Worm (Caenorhabditis elegans) whole organism, mixed stage, embryonic: ENCODE data around the gene nono-1.

ENCODE experiments used
- blmp-1 ChIP-seq: fragments of 150-350 bp; optimal IDR thresholded peaks from 2 replicates; lab custom pipeline; 2014; ENCODE audit warnings: missing biosample characterization, missing genetic modification characterization
- ceh-39 ChIP-seq: fragments of 150-350 bp; optimal IDR thresholded peaks from 2 replicates; lab custom pipeline; 2014; ENCODE audit warnings: missing biosample characterization, missing genetic modification characterization
- ceh-83 ChIP-seq: fragments of 200-800 bp; sonication (Bioruptor generic); optimal IDR thresholded peaks from 2 replicates; lab custom pipeline; 2018; ENCODE audit warnings: mild to moderate bottlenecking, missing genetic modification characterization, missing compliant biosample characterization
- ces-1 ChIP-seq: fragments of 150-350 bp; optimal IDR thresholded peaks from 2 replicates; lab custom pipeline; 2014; ENCODE audit warnings: missing biosample characterization, missing genetic modification reagents, missing genetic modification characterization
- elt-1 ChIP-seq: sonication (generic microtip); optimal IDR thresholded peaks from 2 replicates; lab custom pipeline; 2017; ENCODE audit warnings: missing genetic modification characterization, mild to moderate bottlenecking, missing compliant biosample characterization, antibody characterized with exemption, moderate library complexity, borderline replicate concordance; ENCODE audit not compliant: insufficient read depth
- elt-3 ChIP-seq: fragments of 150-350 bp; optimal IDR thresholded peaks from 2 replicates; lab custom pipeline; 2014; ENCODE audit warnings: missing biosample characterization, missing genetic modification characterization
- flh-1 ChIP-seq: fragments of 200-800 bp; sonication (Bioruptor generic); optimal IDR thresholded peaks from 2 replicates; lab custom pipeline; 2018; ENCODE audit warnings: mild to moderate bottlenecking, missing genetic modification characterization, moderate library complexity, missing compliant biosample characterization
- ham-2 ChIP-seq: fragments of 200-800 bp; sonication (Bioruptor generic); optimal IDR thresholded peaks from 2 replicates; lab custom pipeline; 2018; ENCODE audit warnings: mild to moderate bottlenecking, missing genetic modification characterization, missing compliant biosample characterization
- hlh-1 ChIP-seq: fragments of 150-350 bp; optimal IDR thresholded peaks from 2 replicates; lab custom pipeline; 2014; ENCODE audit warnings: missing biosample characterization, missing genetic modification reagents, missing genetic modification characterization
- lin-13 ChIP-seq: fragments of 150-350 bp; optimal IDR thresholded peaks from 2 replicates; lab custom pipeline; 2014; ENCODE audit warnings: missing biosample characterization, missing genetic modification characterization
- lin-32 ChIP-seq: fragments of 200-800 bp; sonication (Bioruptor generic); optimal IDR thresholded peaks from 2 replicates; lab custom pipeline; 2018; ENCODE audit warnings: mild to moderate bottlenecking, missing genetic modification characterization, missing compliant biosample characterization
- lsy-2 ChIP-seq: fragments of 150-350 bp; optimal IDR thresholded peaks from 2 replicates; lab custom pipeline; 2014; ENCODE audit warnings: missing biosample characterization, missing genetic modification characterization
- mab-5 ChIP-seq: fragments of 150-350 bp; optimal IDR thresholded peaks from 2 replicates; lab custom pipeline; 2014; ENCODE audit warnings: missing biosample characterization, missing genetic modification characterization
- mep-1 ChIP-seq: fragments of 150-350 bp; optimal IDR thresholded peaks from 2 replicates; lab custom pipeline; 2017; ENCODE audit warnings: missing biosample characterization, missing genetic modification reagents, missing genetic modification characterization, inconsistent platforms
- mls-2 ChIP-seq: sonication (generic microtip); optimal IDR thresholded peaks from 2 replicates; lab custom pipeline; 2016; ENCODE audit warnings: mild to moderate bottlenecking, missing genetic modification characterization, moderate library complexity, missing compliant biosample characterization
- nhr-12 ChIP-seq: fragments of 150-350 bp; optimal IDR thresholded peaks from 2 replicates; lab custom pipeline; 2014; ENCODE audit warnings: missing biosample characterization, missing genetic modification characterization
- nhr-2 ChIP-seq: fragments of 150-350 bp; optimal IDR thresholded peaks from 2 replicates; lab custom pipeline; 2014; ENCODE audit warnings: missing biosample characterization, missing genetic modification characterization
- nhr-237 ChIP-seq: fragments of 150-350 bp; optimal IDR thresholded peaks from 2 replicates; lab custom pipeline; 2014; ENCODE audit warnings: missing biosample characterization, missing genetic modification characterization
- nhr-28 ChIP-seq: fragments of 150-350 bp; optimal IDR thresholded peaks from 2 replicates; lab custom pipeline; 2014; ENCODE audit warnings: missing biosample characterization, missing genetic modification characterization
- nhr-76 ChIP-seq: sonication (generic microtip); optimal IDR thresholded peaks from 2 replicates; lab custom pipeline; 2017; ENCODE audit warnings: missing biosample characterization, missing genetic modification characterization
- pha-4 ChIP-seq: fragments of 150-350 bp; optimal IDR thresholded peaks from 2 replicates; lab custom pipeline; 2018; ENCODE audit warnings: missing biosample characterization, missing genetic modification reagents, missing genetic modification characterization
- sem-2 ChIP-seq: fragments of 200-800 bp; sonication (Bioruptor generic); optimal IDR thresholded peaks from 2 replicates; lab custom pipeline; 2018; ENCODE audit warnings: mild to moderate bottlenecking, missing genetic modification characterization, missing compliant biosample characterization
- snpc-4 ChIP-seq: fragments of 150-350 bp; optimal IDR thresholded peaks from 2 replicates; lab custom pipeline; 2014; ENCODE audit warnings: missing biosample characterization, missing genetic modification characterization
- sptf-1 ChIP-seq: sonication (generic microtip); optimal IDR thresholded peaks from 2 replicates; lab custom pipeline; 2017; ENCODE audit warnings: mild to moderate bottlenecking, missing genetic modification characterization, moderate library complexity, missing compliant biosample characterization
- tbx-8 ChIP-seq: fragments of 200-800 bp; sonication (Bioruptor generic); optimal IDR thresholded peaks from 2 replicates; lab custom pipeline; 2018; ENCODE audit warnings: mild to moderate bottlenecking, missing genetic modification characterization, moderate library complexity, missing compliant biosample characterization
- unc-120 ChIP-seq: sonication (generic microtip); optimal IDR thresholded peaks from 2 replicates; lab custom pipeline; 2017; ENCODE audit warnings: missing genetic modification characterization, missing compliant biosample characterization; ENCODE audit not compliant: poor library complexity, severe bottlenecking
- unc-39 ChIP-seq: fragments of 150-350 bp; optimal IDR thresholded peaks from 2 replicates; lab custom pipeline; 2014; ENCODE audit warnings: missing biosample characterization, missing genetic modification characterization
- unc-62 ChIP-seq: fragments of 150-350 bp; optimal IDR thresholded peaks from 2 replicates; lab custom pipeline; 2014; ENCODE audit warnings: missing biosample characterization, missing genetic modification reagents, missing genetic modification characterization
- zip-8 ChIP-seq: fragments of 150-350 bp; optimal IDR thresholded peaks from 2 replicates; lab custom pipeline; 2014; ENCODE audit warnings: missing biosample characterization, missing genetic modification characterization
- ztf-11 ChIP-seq: fragments of 150-350 bp; optimal IDR thresholded peaks from 2 replicates; lab custom pipeline; 2014; ENCODE audit warnings: missing biosample characterization, missing genetic modification characterization

The nono-1 gene

ce11 chrIII:5948162-5948933 lies 9.7 kb downstream of the nono-1 start, which contains the start of the genes F25B5.6 and F25B5.3:
TSS of gene F25B5.6 (minus strand) at chrIII:5948733.
TSS of gene F25B5.3 (plus strand) at chrIII:5948883.
- TF ChIP-seq blmp-1 (tag; lab: Kevin White, UChicago) (no peak), elt-3 (tag; lab: Kevin White, UChicago) (no peak), ces-1 (GFP tag; lab: Kevin White, UChicago) (peak; percentile 51)
- TF ChIP-seq, all 35 proteins: peak for 1

- no peak for TF ChIP-seq sptf-1 (tag; lab: Kevin White, UChicago)
- no peak for TF ChIP-seq tbx-8 (GFP tag; lab: Kevin White, UChicago)
- TF ChIP-seq unc-120, result no peak
- no peak for TF ChIP-seq lin-32
- no peak for TF ChIP-seq nhr-2 (tag; lab: Kevin White, UChicago)
- no peak for TF ChIP-seq nhr-12
- no peak for TF ChIP-seq flh-1 (GFP tag; lab: Kevin White, UChicago)
- TF ChIP-seq unc-62 (GFP tag; lab: Kevin White, UChicago), result no peak
- TF ChIP-seq ces-1 (GFP tag; lab: Kevin White, UChicago), result no peak
- TF ChIP-seq hlh-1 (tag; lab: Kevin White, UChicago), result no peak
- no peak for TF ChIP-seq lsy-2 (tag; lab: Kevin White, UChicago)
- TF ChIP-seq blmp-1 (tag; lab: Kevin White, UChicago), result no peak
- no peak for TF ChIP-seq nhr-28 (tag; lab: Kevin White, UChicago)
- no peak for TF ChIP-seq ceh-39
- no peak for TF ChIP-seq unc-39 (tag; lab: Kevin White, UChicago)
Measured at ce11 chrIII:5945865-5946264, 12.2 kb downstream of the nono-1 start, which contains the start of gene F25B5.5. TSS of gene F25B5.5 (minus strand) at chrIII:5946124.

- TF ChIP-seq ceh-83 (GFP tag; lab: Kevin White, UChicago) (peak; percentile 78), lsy-2 (tag; lab: Kevin White, UChicago) (no peak), tbx-8 (GFP tag; lab: Kevin White, UChicago) (no peak), elt-1 (no peak), sem-2 (GFP tag; lab: Kevin White, UChicago) (no peak), mls-2 (no peak), unc-39 (tag; lab: Kevin White, UChicago) (no peak), pha-4 (tag; lab: Kevin White, UChicago) (no peak), nhr-2 (tag; lab: Kevin White, UChicago) (no peak), nhr-28 (tag; lab: Kevin White, UChicago) (no peak), lin-32 (peak; percentile 3)
Measured at ce11 chrIII:5943368-5944180, 14.5 kb downstream of the nono-1 start.

ce11 chrIII:5942104-5942503 lies 15.9 kb downstream of the nono-1 start:
- TF ChIP-seq mab-5 (tag; lab: Kevin White, UChicago) (no peak), nhr-237 (tag; lab: Kevin White, UChicago) (no peak), ztf-11 (tag; lab: Kevin White, UChicago) (no peak), snpc-4 (tag; lab: Kevin White, UChicago) (no peak), nhr-2 (tag; lab: Kevin White, UChicago) (no peak), mep-1 (tag; lab: Kevin White, UChicago) (no peak), elt-1 (peak; percentile 84), unc-120 (no peak), nhr-12 (no peak), mls-2 (no peak), unc-39 (tag; lab: Kevin White, UChicago) (no peak), ham-2 (peak; percentile 42), zip-8 (tag; lab: Kevin White, UChicago) (no peak)

- TF ChIP-seq unc-39 (tag; lab: Kevin White, UChicago) (no peak), ztf-11 (tag; lab: Kevin White, UChicago) (no peak), mep-1 (tag; lab: Kevin White, UChicago) (peak; percentile 45), unc-120 (peak; percentile 79), unc-62 (GFP tag; lab: Kevin White, UChicago) (peak; percentile 30), hlh-1 (tag; lab: Kevin White, UChicago) (peak; percentile 14), ces-1 (GFP tag; lab: Kevin White, UChicago) (peak; percentile 13), lsy-2 (tag; lab: Kevin White, UChicago) (peak; percentile 19), nhr-76 (tag; lab: Kevin White, UChicago) (no peak), ceh-39 (peak; percentile 61), sptf-1 (tag; lab: Kevin White, UChicago) (no peak), lin-32 (peak; percentile 46), lin-13 (tag; lab: Kevin White, UChicago) (no peak)
Measured at ce11 chrIII:5940525-5940974, 17.5 kb downstream of the nono-1 start.
